Worm (Caenorhabditis elegans) whole organism, L4 larva: ENCODE data around the gene abch-1.
A peak's percentile ranks its signal among the peaks of the same experiment; 100 is the strongest.

ENCODE experiments used
- F10B5.3 ChIP-seq: sonication (generic microtip); optimal IDR thresholded peaks from 2 replicates; lab custom pipeline; 2016; ENCODE audit warnings: mild to moderate bottlenecking, missing genetic modification characterization, missing compliant biosample characterization
- F44E2.7 ChIP-seq: fragments of 200-800 bp; sonication (Bioruptor generic); IDR thresholded peaks from 2 replicates; pipeline ENCODE4 v2.1.2; 2022; ENCODE audit warnings: missing genetic modification characterization, missing compliant biosample characterization
- F49E8.2 ChIP-seq: sonication (generic microtip); optimal IDR thresholded peaks from 2 replicates; lab custom pipeline; 2016; ENCODE audit warnings: missing compliant biosample characterization, mild to moderate bottlenecking, missing genetic modification characterization, borderline replicate concordance
- T20F7.1 ChIP-seq: fragments of 200-800 bp; sonication (Bioruptor generic); optimal IDR thresholded peaks from 2 replicates; lab custom pipeline; 2018; ENCODE audit warnings: mild to moderate bottlenecking, missing genetic modification characterization, missing compliant biosample characterization
- Y105C5A.15 ChIP-seq: fragments of 200-800 bp; sonication (Bioruptor generic); IDR thresholded peaks from 2 replicates; pipeline ENCODE4 v1.3.6; 2022; ENCODE audit warnings: missing genetic modification characterization, missing compliant biosample characterization
- Y48G9A.11 ChIP-seq: fragments of 200-800 bp; sonication (Bioruptor generic); IDR thresholded peaks from 2 replicates; pipeline ENCODE4 v1.3.6; 2022; ENCODE audit warnings: missing genetic modification reagents, missing genetic modification characterization, missing compliant biosample characterization
- Y5F2A.4 ChIP-seq: fragments of 200-800 bp; sonication (Bioruptor generic); optimal IDR thresholded peaks from 2 replicates; lab custom pipeline; 2018; ENCODE audit warnings: mild to moderate bottlenecking, missing genetic modification characterization, missing compliant biosample characterization
- ZK337.2 ChIP-seq: fragments of 200-800 bp; sonication (Bioruptor generic); IDR thresholded peaks from 2 replicates; pipeline ENCODE4 v1.3.6; 2022; ENCODE audit warnings: missing genetic modification reagents, missing genetic modification characterization, missing compliant biosample characterization
- aha-1 ChIP-seq: fragments of 150-350 bp; peaks from one replicate; lab custom pipeline; 2014; ENCODE audit warnings: missing biosample characterization, missing genetic modification characterization
- aly-2 ChIP-seq: sonication (generic microtip); optimal IDR thresholded peaks from 2 replicates; lab custom pipeline; 2018; ENCODE audit warnings: missing biosample characterization, missing genetic modification characterization
- attf-4 ChIP-seq: sonication (generic microtip); optimal IDR thresholded peaks from 3 replicates; lab custom pipeline; 2017; ENCODE audit warnings: missing biosample characterization, missing genetic modification characterization
- ceh-32 ChIP-seq: sonication (generic microtip); optimal IDR thresholded peaks from 2 replicates; lab custom pipeline; 2016; ENCODE audit warnings: mild to moderate bottlenecking, missing genetic modification characterization, missing compliant biosample characterization; ENCODE audit not compliant: poor library complexity
- ceh-82 ChIP-seq: sonication (generic microtip); optimal IDR thresholded peaks from 2 replicates; lab custom pipeline; 2017; ENCODE audit warnings: missing biosample characterization, missing genetic modification characterization
- ctbp-1 ChIP-seq: fragments of 200-800 bp; sonication (Bioruptor generic); IDR thresholded peaks from 2 replicates; pipeline ENCODE4 v1.3.6; 2022; ENCODE audit warnings: missing genetic modification reagents, missing genetic modification characterization, missing compliant biosample characterization
- daf-16 ChIP-seq, 3 experiments: sonication (generic microtip); optimal IDR thresholded peaks; 2 replicates each; lab custom pipeline; 2016 to 2017; ENCODE audit warnings: missing genetic modification characterization in 3 of 3, missing genetic modification reagents in 3 of 3, mild to moderate bottlenecking in 2 of 3, missing compliant biosample characterization in 2 of 3, missing biosample characterization in 1 of 3, moderate library complexity in 1 of 3
- daf-19 ChIP-seq: fragments of 200-800 bp; sonication (Bioruptor generic); conservative IDR thresholded peaks from 2 replicates; pipeline ENCODE4 v1.3.6; 2022; ENCODE audit warnings: missing genetic modification characterization, missing compliant biosample characterization
- daf-8 ChIP-seq: fragments of 200-800 bp; sonication (Bioruptor generic); IDR thresholded peaks from 2 replicates; pipeline ENCODE4 v1.3.6; 2022; ENCODE audit warnings: missing genetic modification characterization, missing compliant biosample characterization
- dmd-6 ChIP-seq: fragments of 200-800 bp; sonication (Bioruptor generic); IDR thresholded peaks from 2 replicates; pipeline ENCODE4 v1.3.6; 2022; ENCODE audit warnings: missing genetic modification reagents, missing genetic modification characterization, missing compliant biosample characterization
- dpl-1 ChIP-seq: fragments of 150-350 bp; optimal IDR thresholded peaks from 2 replicates; lab custom pipeline; 2014; ENCODE audit warnings: missing biosample characterization, missing genetic modification reagents, missing genetic modification characterization
- gei-8 ChIP-seq: fragments of 200-800 bp; sonication (Bioruptor generic); optimal IDR thresholded peaks from 2 replicates; lab custom pipeline; 2018; ENCODE audit warnings: mild to moderate bottlenecking, missing genetic modification characterization, missing compliant biosample characterization
- lin-13 ChIP-seq: fragments of 150-350 bp; optimal IDR thresholded peaks from 2 replicates; lab custom pipeline; 2014; ENCODE audit warnings: missing biosample characterization, missing genetic modification reagents, missing genetic modification characterization
- lin-15B ChIP-seq: fragments of 150-350 bp; sonication (generic microtip); optimal IDR thresholded peaks from 3 replicates; lab custom pipeline; 2014; ENCODE audit warnings: missing biosample characterization, missing genetic modification characterization
- lin-38 ChIP-seq: fragments of 200-800 bp; sonication (Bioruptor generic); IDR thresholded peaks from 2 replicates; pipeline ENCODE4 v1.3.6; 2022; ENCODE audit warnings: missing genetic modification reagents, missing genetic modification characterization, missing compliant biosample characterization
- lin-39 ChIP-seq: fragments of 150-350 bp; optimal IDR thresholded peaks from 2 replicates; lab custom pipeline; 2014; ENCODE audit warnings: missing biosample characterization, missing genetic modification reagents, missing genetic modification characterization
- madf-9 ChIP-seq: fragments of 200-800 bp; sonication (Bioruptor generic); conservative IDR thresholded peaks from 2 replicates; pipeline ENCODE4 v1.3.6; 2022; ENCODE audit warnings: missing genetic modification reagents, missing genetic modification characterization, missing compliant biosample characterization
- mes-2 ChIP-seq: sonication (generic microtip); optimal IDR thresholded peaks from 2 replicates; lab custom pipeline; 2016; ENCODE audit warnings: missing genotype, mild to moderate bottlenecking, missing genetic modification characterization, missing compliant biosample characterization; ENCODE audit not compliant: poor library complexity, severe bottlenecking
- mxl-2 ChIP-seq: fragments of 200-800 bp; sonication (Bioruptor generic); conservative IDR thresholded peaks from 2 replicates; pipeline ENCODE4 v1.3.6; 2022; ENCODE audit warnings: missing genetic modification reagents, missing genetic modification characterization, missing compliant biosample characterization
- nhr-10 ChIP-seq: fragments of 150-350 bp; optimal IDR thresholded peaks from 2 replicates; lab custom pipeline; 2014; ENCODE audit warnings: missing biosample characterization, missing genetic modification characterization
- nhr-102 ChIP-seq: sonication (generic microtip); optimal IDR thresholded peaks from 2 replicates; lab custom pipeline; 2016; ENCODE audit warnings: mild to moderate bottlenecking, missing genetic modification characterization, moderate library complexity, missing compliant biosample characterization
- nhr-111 ChIP-seq: fragments of 200-800 bp; sonication (Bioruptor generic); optimal IDR thresholded peaks from 2 replicates; lab custom pipeline; 2018; ENCODE audit warnings: mild to moderate bottlenecking, missing genetic modification characterization, missing compliant biosample characterization
- nhr-237 ChIP-seq: sonication (generic microtip); optimal IDR thresholded peaks from 2 replicates; lab custom pipeline; 2017; ENCODE audit warnings: missing biosample characterization, missing genetic modification characterization
- nhr-25 ChIP-seq: sonication (generic microtip); optimal IDR thresholded peaks from 2 replicates; lab custom pipeline; 2017; ENCODE audit warnings: missing genetic modification characterization, mild to moderate bottlenecking, missing compliant biosample characterization, antibody characterized with exemption, moderate library complexity, borderline replicate concordance; ENCODE audit not compliant: insufficient read depth
- nhr-28 ChIP-seq: fragments of 150-350 bp; optimal IDR thresholded peaks from 2 replicates; lab custom pipeline; 2014; ENCODE audit warnings: missing biosample characterization, missing genetic modification characterization
- nhr-41 ChIP-seq: fragments of 200-800 bp; sonication (Bioruptor generic); IDR thresholded peaks from 2 replicates; pipeline ENCODE4 v1.3.6; 2022; ENCODE audit warnings: missing genetic modification reagents, missing genetic modification characterization, missing compliant biosample characterization
- nhr-42 ChIP-seq: fragments of 200-800 bp; sonication (Bioruptor generic); IDR thresholded peaks from 2 replicates; pipeline ENCODE4 v1.3.6; 2022; ENCODE audit warnings: missing genetic modification characterization, missing compliant biosample characterization
- nhr-76 ChIP-seq: fragments of 150-350 bp; optimal IDR thresholded peaks from 2 replicates; lab custom pipeline; 2014; ENCODE audit warnings: missing biosample characterization, missing genetic modification characterization
- pha-4 ChIP-seq, 2 experiments: fragments of 150-350 bp in 1 of 2; fragments of 200-800 bp in 1 of 2; sonication (Bioruptor generic) in 1 of 2; IDR thresholded peaks in 1 of 2; optimal IDR thresholded peaks in 1 of 2; 2 replicates each; pipeline versions ENCODE4 v1.3.6 to Lab custom; 2014 to 2022; ENCODE audit warnings: missing genetic modification characterization in 2 of 2, missing genetic modification reagents in 2 of 2, missing biosample characterization in 1 of 2, missing compliant biosample characterization in 1 of 2
- sdz-12 ChIP-seq: fragments of 200-800 bp; sonication (Bioruptor generic); optimal IDR thresholded peaks from 2 replicates; lab custom pipeline; 2018; ENCODE audit warnings: mild to moderate bottlenecking, missing genetic modification characterization, missing compliant biosample characterization
- set-16 ChIP-seq: fragments of 200-800 bp; sonication (Bioruptor generic); IDR thresholded peaks from 2 replicates; pipeline ENCODE4 v1.3.6; 2022; ENCODE audit warnings: missing genetic modification reagents, missing genetic modification characterization, missing compliant biosample characterization
- skn-1 ChIP-seq: fragments of 150-350 bp; optimal IDR thresholded peaks from 2 replicates; lab custom pipeline; 2014; ENCODE audit warnings: missing biosample characterization, missing genetic modification characterization
- snpc-1.2 ChIP-seq: fragments of 200-800 bp; sonication (Bioruptor generic); IDR thresholded peaks from 2 replicates; pipeline ENCODE4 v1.3.6; 2022; ENCODE audit warnings: missing genetic modification reagents, missing genetic modification characterization, missing compliant biosample characterization
- spr-1 ChIP-seq: sonication (generic microtip); optimal IDR thresholded peaks from 2 replicates; lab custom pipeline; 2016; ENCODE audit warnings: mild to moderate bottlenecking, missing genetic modification characterization, missing compliant biosample characterization
- spr-3 ChIP-seq: fragments of 200-800 bp; sonication (Bioruptor generic); optimal IDR thresholded peaks from 2 replicates; lab custom pipeline; 2018; ENCODE audit warnings: mild to moderate bottlenecking, missing genetic modification characterization, missing compliant biosample characterization
- tra-1 ChIP-seq: fragments of 200-800 bp; sonication (Bioruptor generic); IDR thresholded peaks from 2 replicates; pipeline ENCODE4 v1.3.6; 2022; ENCODE audit warnings: missing genetic modification reagents, missing genetic modification characterization, missing compliant biosample characterization
- unc-130 ChIP-seq: sonication (generic microtip); optimal IDR thresholded peaks from 2 replicates; lab custom pipeline; 2016; ENCODE audit warnings: missing genetic modification reagents, missing genetic modification characterization, missing compliant biosample characterization
- vab-7 ChIP-seq: fragments of 200-800 bp; sonication (Bioruptor generic); IDR thresholded peaks from 2 replicates; pipeline ENCODE4 v1.3.6; 2022; ENCODE audit warnings: missing genetic modification reagents, missing genetic modification characterization, missing compliant biosample characterization
- zag-1 ChIP-seq: fragments of 150-350 bp; optimal IDR thresholded peaks from 2 replicates; lab custom pipeline; 2014; ENCODE audit warnings: missing biosample characterization, missing genetic modification characterization
- zfp-3 ChIP-seq: fragments of 200-800 bp; sonication (Bioruptor generic); conservative IDR thresholded peaks from 2 replicates; pipeline ENCODE4 v1.3.6; 2022; ENCODE audit warnings: missing genetic modification reagents, missing genetic modification characterization, missing compliant biosample characterization
- ztf-7 ChIP-seq: fragments of 150-350 bp; optimal IDR thresholded peaks from 2 replicates; lab custom pipeline; 2014; ENCODE audit warnings: missing biosample characterization, missing genetic modification characterization

Gene abch-1

ce11 chrII:6565077-6565476 lies 33.6 kb upstream of the abch-1 start, which contains the start of gene mpz-3 (continued):
- TF ChIP-seq daf-16 (GFP tag; optimal IDR thresholded peaks at IDR 0.05; lab: Kevin White, UChicago) (peak in 1 of 2 experiments; percentile 42), daf-16 (tag; optimal IDR thresholded peaks at IDR 0.05; lab: Kevin White, UChicago) (peak; percentile 36), ztf-7 (tag; lab: Kevin White, UChicago) (peak; percentile 34), nhr-42 (GFP tag; lab: Robert Waterston, UW) (no peak; the same call in 1 of the 2 replicates), F44E2.7 (GFP tag; lab: Robert Waterston, UW) (peak; percentile 52; the same call in 1 of the 2 replicates), mxl-2 (0 out of 2 replicates have a peak, but pooled peaks have one; percentile 24), zfp-3 (GFP tag; lab: Robert Waterston, UW) (no peak), nhr-102 (tag; lab: Kevin White, UChicago) (peak; percentile 62), pha-4 (GFP tag; IDR thresholded peaks at IDR 0.05; lab: Robert Waterston, UW) (peak; percentile 68; the same call in 1 of the 2 replicates), pha-4 (tag; optimal IDR thresholded peaks at IDR 0.05; lab: Kevin White, UChicago) (no peak), nhr-25 (no peak), T20F7.1 (GFP tag; lab: Kevin White, UChicago) (peak; percentile 22), daf-8 (GFP tag; lab: Robert Waterston, UW) (0 out of 2 replicates have a peak, but pooled peaks have one; percentile 37), mes-2 (tag; lab: Kevin White, UChicago) (no peak), madf-9 (peak; percentile 67), unc-130 (GFP tag; lab: Kevin White, UChicago) (peak; percentile 47), Y105C5A.15 (GFP tag; lab: Robert Waterston, UW) (0 out of 2 replicates have a peak, but pooled peaks have one; percentile 54), daf-19 (0 out of 2 replicates have a peak, but pooled peaks have one; percentile 40), gei-8 (GFP tag; lab: Kevin White, UChicago) (peak; percentile 15)

- no peak for TF ChIP-seq attf-4 (tag; lab: Kevin White, UChicago)
- no peak for TF ChIP-seq dpl-1
- TF ChIP-seq nhr-237 (tag; lab: Kevin White, UChicago): no peak
- TF ChIP-seq lin-15B (tag; lab: Kevin White, UChicago): no peak
- no peak for TF ChIP-seq dmd-6
- no peak for TF ChIP-seq nhr-28
- no peak for TF ChIP-seq nhr-111 (GFP tag; lab: Kevin White, UChicago)
- no peak for TF ChIP-seq snpc-1.2
- no peak for TF ChIP-seq F10B5.3 (tag; lab: Kevin White, UChicago)
- TF ChIP-seq nhr-76 (tag; lab: Kevin White, UChicago): no peak
- peak; percentile 31 for TF ChIP-seq mes-2 (tag; lab: Kevin White, UChicago)
- TF ChIP-seq skn-1 (tag; lab: Kevin White, UChicago): no peak
- TF ChIP-seq set-16: no peak
- TF ChIP-seq lin-39 (tag; lab: Kevin White, UChicago): no peak
- TF ChIP-seq Y5F2A.4 (GFP tag; lab: Kevin White, UChicago): no peak
- TF ChIP-seq nhr-10 (tag; lab: Kevin White, UChicago): no peak
- TF ChIP-seq spr-1 (tag; lab: Kevin White, UChicago): no peak
- TF ChIP-seq sdz-12 (GFP tag; lab: Kevin White, UChicago): no peak
- TF ChIP-seq tra-1 (GFP tag; lab: Robert Waterston, UW): no peak
- TF ChIP-seq vab-7 (GFP tag; lab: Robert Waterston, UW): no peak
- no peak for TF ChIP-seq Y48G9A.11
- no peak for TF ChIP-seq lin-13 (GFP tag; lab: Kevin White, UChicago)
- TF ChIP-seq lin-38 (GFP tag; lab: Robert Waterston, UW): no peak
- TF ChIP-seq spr-3: no peak
- no peak for TF ChIP-seq ceh-82 (tag; lab: Kevin White, UChicago)
- TF ChIP-seq aly-2 (tag; lab: Kevin White, UChicago): no peak
- TF ChIP-seq ceh-32 (tag; lab: Kevin White, UChicago): no peak
- no peak for TF ChIP-seq aha-1 (tag; lab: Kevin White, UChicago)
- no peak for TF ChIP-seq T20F7.1 (GFP tag; lab: Kevin White, UChicago)
- TF ChIP-seq nhr-41 (GFP tag; lab: Robert Waterston, UW): no peak
- TF ChIP-seq ZK337.2 (GFP tag; lab: Robert Waterston, UW): no peak
- no peak for TF ChIP-seq nhr-102 (tag; lab: Kevin White, UChicago)
- TF ChIP-seq zag-1: no peak
- peak; percentile 49; the same call in 1 of the 2 replicates for TF ChIP-seq ctbp-1 (GFP tag; lab: Robert Waterston, UW)
- no peak for TF ChIP-seq F49E8.2
Observed at ce11 chrII:6563238-6563637, 31.8 kb upstream of the abch-1 start.
